Fruit fly (Drosophila melanogaster) whole organism, prepupa: ENCODE measurements around the gene brm.
A peak's percentile ranks its signal among the peaks of the same experiment; 100 is the strongest.

ENCODE experiments used
- CG10631 ChIP-seq: fragments of 200-800 bp; sonication (Bioruptor generic); optimal IDR thresholded peaks from 2 replicates; lab custom pipeline; 2016; ENCODE audit warnings: missing biosample characterization, missing genetic modification characterization
- CG10669 ChIP-seq: fragments of 200-800 bp; sonication (Bioruptor generic); optimal IDR thresholded peaks from 3 replicates; lab custom pipeline; 2018; ENCODE audit warnings: missing biosample characterization, mild to moderate bottlenecking, missing genetic modification characterization, moderate library complexity
- CG15336 ChIP-seq: fragments of 200-800 bp; sonication (Bioruptor generic); IDR thresholded peaks from 2 replicates; pipeline ENCODE4 v1.3.6; 2022; ENCODE audit warnings: missing biosample characterization, missing genetic modification characterization
- CG1621 ChIP-seq: fragments of 200-800 bp; sonication (Bioruptor generic); optimal IDR thresholded peaks from 3 replicates; lab custom pipeline; 2018; ENCODE audit warnings: missing biosample characterization, mild to moderate bottlenecking, missing genetic modification characterization
- CG16779 ChIP-seq: fragments of 200-800 bp; sonication (Bioruptor generic); optimal IDR thresholded peaks from 3 replicates; lab custom pipeline; 2017; ENCODE audit warnings: missing biosample characterization, mild to moderate bottlenecking, missing genetic modification characterization
- CG3032 ChIP-seq: fragments of 200-800 bp; optimal IDR thresholded peaks from 2 replicates; lab custom pipeline; 2019; ENCODE audit warnings: missing biosample characterization, mild to moderate bottlenecking, missing genetic modification characterization, moderate library complexity
- CG31627 ChIP-seq: fragments of 200-800 bp; sonication (Bioruptor generic); optimal IDR thresholded peaks from 3 replicates; lab custom pipeline; 2016; ENCODE audit warnings: missing biosample characterization, missing genetic modification characterization
- CG34406 ChIP-seq: fragments of 200-800 bp; sonication (Bioruptor generic); optimal IDR thresholded peaks from 3 replicates; lab custom pipeline; 2016; ENCODE audit warnings: missing biosample characterization, missing genetic modification characterization
- CG3919 ChIP-seq: fragments of 200-800 bp; sonication (Bioruptor generic); optimal IDR thresholded peaks from 3 replicates; lab custom pipeline; 2016; ENCODE audit warnings: missing biosample characterization, missing genetic modification characterization
- CG6276 ChIP-seq: fragments of 200-800 bp; sonication (Bioruptor generic); optimal IDR thresholded peaks from 2 replicates; lab custom pipeline; 2017; ENCODE audit warnings: missing biosample characterization, mild to moderate bottlenecking, missing genetic modification characterization
- CG6792 ChIP-seq: fragments of 200-800 bp; sonication (Bioruptor generic); optimal IDR thresholded peaks from 3 replicates; lab custom pipeline; 2016; ENCODE audit warnings: missing biosample characterization, missing genetic modification characterization
- CG7368 ChIP-seq: fragments of 200-800 bp; sonication (Bioruptor generic); optimal IDR thresholded peaks from 3 replicates; lab custom pipeline; 2016; ENCODE audit warnings: missing biosample characterization, missing genetic modification characterization
- CG8119 ChIP-seq: fragments of 200-800 bp; sonication (Bioruptor generic); IDR thresholded peaks from 3 replicates; pipeline ENCODE4 v1.3.6; 2022; ENCODE audit warnings: missing biosample characterization, missing genetic modification characterization
- CG8319 ChIP-seq: fragments of 200-800 bp; sonication (Bioruptor generic); optimal IDR thresholded peaks from 3 replicates; lab custom pipeline; 2016; ENCODE audit warnings: missing biosample characterization, missing genetic modification characterization
- CG8632 ChIP-seq: fragments of 200-800 bp; sonication (Bioruptor generic); optimal IDR thresholded peaks from 3 replicates; lab custom pipeline; 2016; ENCODE audit warnings: missing biosample characterization, missing genetic modification characterization
- CG9139 ChIP-seq: fragments of 200-800 bp; sonication (Bioruptor generic); optimal IDR thresholded peaks from 3 replicates; lab custom pipeline; 2017; ENCODE audit warnings: missing biosample characterization, mild to moderate bottlenecking, missing genetic modification characterization
- Eip75B ChIP-seq: fragments of 200-800 bp; sonication (Bioruptor generic); optimal IDR thresholded peaks from 3 replicates; lab custom pipeline; 2016; ENCODE audit warnings: missing biosample characterization, missing genetic modification characterization
- Eip78C ChIP-seq: fragments of 200-800 bp; sonication (Bioruptor generic); peaks from one replicate; lab custom pipeline; 2016; ENCODE audit warnings: missing biosample characterization, missing genetic modification characterization
- Eip93F ChIP-seq: fragments of 200-800 bp; sonication (Bioruptor generic); optimal IDR thresholded peaks from 2 replicates; lab custom pipeline; 2016; ENCODE audit warnings: missing biosample characterization, mild to moderate bottlenecking, missing genetic modification characterization
- Ets21C ChIP-seq: fragments of 200-800 bp; sonication (Bioruptor generic); optimal IDR thresholded peaks from 3 replicates; lab custom pipeline; 2016; ENCODE audit warnings: missing biosample characterization, missing genetic modification characterization
- Ets96B ChIP-seq: fragments of 200-800 bp; optimal IDR thresholded peaks from 2 replicates; lab custom pipeline; 2019; ENCODE audit warnings: missing biosample characterization, mild to moderate bottlenecking, missing genetic modification characterization, moderate library complexity
- Gug ChIP-seq: fragments of 200-800 bp; sonication (Bioruptor generic); IDR thresholded peaks from 2 replicates; pipeline ENCODE4 v1.3.6; 2022; ENCODE audit warnings: missing biosample characterization, missing genetic modification characterization
- Hr38 ChIP-seq: sonication (Bioruptor generic); optimal IDR thresholded peaks from 2 replicates; lab custom pipeline; 2016; ENCODE audit warnings: missing biosample characterization, missing genetic modification characterization
- Hr4 ChIP-seq: fragments of 200-800 bp; sonication (Bioruptor generic); optimal IDR thresholded peaks from 3 replicates; lab custom pipeline; 2016; ENCODE audit warnings: missing biosample characterization, missing genetic modification characterization
- Lpt ChIP-seq: fragments of 200-800 bp; sonication (Bioruptor generic); optimal IDR thresholded peaks from 3 replicates; lab custom pipeline; 2016; ENCODE audit warnings: missing biosample characterization, missing genetic modification characterization
- Met ChIP-seq: fragments of 200-800 bp; sonication (Bioruptor generic); optimal IDR thresholded peaks from 3 replicates; lab custom pipeline; 2016; ENCODE audit warnings: missing biosample characterization, missing genetic modification characterization
- OdsH ChIP-seq: fragments of 200-800 bp; sonication (Bioruptor generic); optimal IDR thresholded peaks from 3 replicates; lab custom pipeline; 2016; ENCODE audit warnings: missing biosample characterization, missing genetic modification characterization
- Smox ChIP-seq: fragments of 200-800 bp; sonication (Bioruptor generic); optimal IDR thresholded peaks from 3 replicates; lab custom pipeline; 2016; ENCODE audit warnings: missing biosample characterization, missing genetic modification characterization
- Sox102F ChIP-seq: fragments of 200-800 bp; sonication (Bioruptor generic); optimal IDR thresholded peaks from 2 replicates; lab custom pipeline; 2016; ENCODE audit warnings: missing biosample characterization, mild to moderate bottlenecking, missing genetic modification characterization
- Sox14 ChIP-seq: fragments of 200-800 bp; sonication (Bioruptor generic); optimal IDR thresholded peaks from 3 replicates; lab custom pipeline; 2016; ENCODE audit warnings: missing biosample characterization, missing genetic modification characterization
- acj6 ChIP-seq: fragments of 200-800 bp; sonication (Bioruptor generic); optimal IDR thresholded peaks from 3 replicates; lab custom pipeline; 2016; ENCODE audit warnings: missing biosample characterization, missing genetic modification characterization
- cyc ChIP-seq: fragments of 200-800 bp; sonication (Bioruptor generic); optimal IDR thresholded peaks from 3 replicates; lab custom pipeline; 2016; ENCODE audit warnings: missing biosample characterization, missing genetic modification characterization
- dac ChIP-seq: fragments of 200-800 bp; sonication (Bioruptor generic); optimal IDR thresholded peaks from 2 replicates; lab custom pipeline; 2017; ENCODE audit warnings: missing biosample characterization, mild to moderate bottlenecking, missing genetic modification characterization
- dsx ChIP-seq: fragments of 200-800 bp; optimal IDR thresholded peaks from 3 replicates; lab custom pipeline; 2019; ENCODE audit warnings: missing biosample characterization, mild to moderate bottlenecking, missing genetic modification characterization, moderate library complexity; ENCODE audit not compliant: poor library complexity, severe bottlenecking
- eg ChIP-seq: fragments of 200-800 bp; sonication (Bioruptor generic); IDR thresholded peaks from 3 replicates; pipeline ENCODE4 v1.3.6; 2022; ENCODE audit warnings: missing biosample characterization, missing genetic modification characterization
- fd59A ChIP-seq: fragments of 200-800 bp; sonication (Bioruptor generic); optimal IDR thresholded peaks from 2 replicates; lab custom pipeline; 2017; ENCODE audit warnings: missing biosample characterization, mild to moderate bottlenecking, missing genetic modification characterization, missing genetic modification reagents
- fd85E ChIP-seq: fragments of 200-800 bp; sonication (Bioruptor generic); optimal IDR thresholded peaks from 3 replicates; lab custom pipeline; 2016; ENCODE audit warnings: missing biosample characterization, missing genetic modification characterization
- fkh ChIP-seq: fragments of 200-800 bp; sonication (Bioruptor generic); optimal IDR thresholded peaks from 3 replicates; lab custom pipeline; 2017; ENCODE audit warnings: missing biosample characterization, mild to moderate bottlenecking, missing genetic modification characterization, moderate library complexity
- lz ChIP-seq: fragments of 200-800 bp; sonication (Bioruptor generic); optimal IDR thresholded peaks from 3 replicates; lab custom pipeline; 2016; ENCODE audit warnings: missing biosample characterization, missing genetic modification characterization
- pdm3 ChIP-seq: fragments of 200-800 bp; sonication (Bioruptor generic); optimal IDR thresholded peaks from 3 replicates; lab custom pipeline; 2016; ENCODE audit warnings: missing biosample characterization, missing genetic modification characterization
- salr ChIP-seq, 2 experiments: fragments of 200-800 bp; sonication (Bioruptor generic); optimal IDR thresholded peaks; 3 replicates each; lab custom pipeline; 2016 to 2018; ENCODE audit warnings: missing biosample characterization in 2 of 2, missing genetic modification characterization in 2 of 2, mild to moderate bottlenecking in 1 of 2
- spab ChIP-seq: fragments of 200-800 bp; sonication (Bioruptor generic); optimal IDR thresholded peaks from 2 replicates; lab custom pipeline; 2017; ENCODE audit warnings: missing biosample characterization, mild to moderate bottlenecking, missing genetic modification characterization, missing genetic modification reagents
- ss ChIP-seq, 2 experiments: fragments of 200-800 bp; sonication (Bioruptor generic); optimal IDR thresholded peaks; 2 replicates in 1 of 2; 3 replicates in 1 of 2; lab custom pipeline; 2017 to 2018; ENCODE audit warnings: mild to moderate bottlenecking in 2 of 2, missing biosample characterization in 2 of 2, missing genetic modification characterization in 2 of 2, moderate library complexity in 1 of 2
- svp ChIP-seq: fragments of 200-800 bp; sonication (Bioruptor generic); peaks from one replicate; lab custom pipeline; 2016; ENCODE audit warnings: missing biosample characterization, missing genetic modification characterization
- topi ChIP-seq: fragments of 200-800 bp; sonication (Bioruptor generic); optimal IDR thresholded peaks from 3 replicates; lab custom pipeline; 2016; ENCODE audit warnings: missing biosample characterization, missing genetic modification characterization
- vri ChIP-seq: fragments of 200-800 bp; sonication (Bioruptor generic); optimal IDR thresholded peaks from 3 replicates; lab custom pipeline; 2016; ENCODE audit warnings: missing biosample characterization, mild to moderate bottlenecking, missing genetic modification characterization

Gene brm

DNA sequence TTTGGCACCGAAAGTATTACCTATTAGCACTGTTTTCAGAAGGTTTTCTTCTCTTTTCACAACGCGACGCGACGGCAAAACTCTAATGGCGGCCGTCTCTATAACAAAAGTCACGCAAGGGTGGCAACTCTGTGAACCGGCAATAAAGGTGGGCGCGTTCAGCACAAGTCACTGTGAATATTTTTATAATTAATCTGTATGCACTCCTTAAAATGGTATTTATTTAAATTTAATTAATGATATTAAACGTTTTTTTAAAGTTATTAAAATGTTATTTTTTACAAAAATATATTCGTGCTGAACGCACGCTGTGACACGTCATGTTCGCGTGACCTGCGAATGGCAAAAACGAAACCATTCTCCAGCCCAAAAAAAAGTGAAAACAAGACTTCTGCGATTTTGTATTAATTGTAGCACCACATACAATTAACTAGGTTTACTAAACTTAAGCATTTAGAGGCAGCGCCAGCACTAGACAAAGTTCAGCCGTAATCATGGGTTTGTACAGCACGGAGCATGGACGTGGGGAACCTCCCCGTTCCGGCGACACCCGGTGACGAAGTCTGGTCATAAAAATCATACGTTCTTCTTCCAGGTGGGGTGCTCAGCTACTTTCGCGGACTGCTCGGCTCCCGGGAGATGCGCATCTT, at the start of gene brm, which contains the start of gene Arl1 (continued):
- TF ChIP-seq dac (GFP tag; lab: Kevin White, UChicago), result peak; percentile 98
- TF ChIP-seq acj6 (GFP tag; lab: Kevin White, UChicago), result peak; percentile 98
- TF ChIP-seq salr (GFP tag; optimal IDR thresholded peaks at IDR 0.05; lab: Kevin White, UChicago), result peak; percentile 96 to 98
- TF ChIP-seq pdm3, result peak; percentile 96
- TF ChIP-seq Smox (GFP tag; lab: Kevin White, UChicago), result peak; percentile 94
- peak; percentile 6 for TF ChIP-seq Hr38 (GFP tag; lab: Kevin White, UChicago)
- TF ChIP-seq CG7368 (GFP tag; lab: Kevin White, UChicago), result peak; percentile 94
- TF ChIP-seq CG10669, result peak; percentile 96
- TF ChIP-seq CG8632 (GFP tag; lab: Kevin White, UChicago), result peak; percentile 98

DNA sequence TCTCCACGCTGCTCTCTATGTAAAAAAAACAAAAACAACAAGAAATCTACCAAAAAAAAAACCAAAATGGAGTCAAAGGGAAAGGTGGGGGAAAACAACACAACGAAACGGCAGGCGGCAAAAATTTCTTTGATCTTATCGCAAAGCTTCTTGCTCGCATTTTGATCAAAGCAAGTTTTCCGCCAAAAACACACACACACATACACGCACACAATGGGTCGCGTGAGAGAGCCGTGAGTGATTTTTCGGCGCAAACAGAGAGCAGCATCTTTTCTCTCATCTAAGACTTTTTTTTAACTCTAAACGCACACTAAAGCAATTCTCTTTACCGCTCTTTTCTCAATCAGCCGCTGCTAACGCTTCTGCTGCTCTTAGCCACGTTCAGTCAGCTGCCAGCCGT, 46.3 kb upstream of the brm start:
- TF ChIP-seq CG15336 (GFP tag; lab: Robert Waterston, UW), result peak; percentile 29; the same call in 1 of the 2 replicates
- no peak for TF ChIP-seq CG10631
- TF ChIP-seq fkh (GFP tag; lab: Kevin White, UChicago), result peak; percentile 3

DNA sequence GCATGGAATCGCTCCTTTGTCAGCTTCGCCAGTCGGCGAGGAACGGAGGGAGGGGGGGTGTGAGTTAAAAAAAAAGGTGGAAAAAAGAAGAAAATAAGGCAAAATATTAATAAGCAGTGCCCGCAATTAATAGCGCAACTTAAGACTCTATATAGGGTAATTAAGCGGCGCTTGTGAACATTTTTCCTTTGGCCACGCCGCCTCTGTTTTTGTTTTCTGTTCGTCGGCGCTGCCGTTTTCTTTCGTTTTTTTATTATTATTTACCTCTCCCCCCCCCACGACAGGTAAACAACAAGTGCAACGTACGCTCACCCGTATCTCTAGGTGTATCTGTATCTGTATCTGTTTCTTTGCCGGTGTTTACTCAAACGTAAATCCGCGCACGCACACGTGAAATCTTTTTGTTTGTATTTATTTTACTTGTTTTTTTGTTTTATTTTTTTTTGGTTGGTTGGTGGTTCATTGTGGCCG, 44.5 kb upstream of the brm start:
- TF ChIP-seq fkh (GFP tag; lab: Kevin White, UChicago) (peak; percentile 96), Sox14 (GFP tag; lab: Kevin White, UChicago) (peak; percentile 61), spab (GFP tag; lab: Kevin White, UChicago) (peak; percentile 68), Gug (GFP tag; lab: Robert Waterston, UW) (peak; percentile 59), Hr4 (GFP tag; lab: Kevin White, UChicago) (peak; percentile 65), CG8319 (GFP tag; lab: Kevin White, UChicago) (peak; percentile 51), Ets21C (GFP tag; lab: Kevin White, UChicago) (peak; percentile 17), Eip78C (GFP tag; lab: Kevin White, UChicago) (peak; percentile 89), Eip93F (peak; percentile 2), lz (peak; percentile 52), Eip75B (GFP tag; lab: Kevin White, UChicago) (peak; percentile 77), eg (GFP tag; lab: Robert Waterston, UW) (peak; percentile 91), fd85E (no peak), pdm3 (peak; percentile 73), dsx (GFP tag; lab: Kevin White, UChicago) (peak; percentile 8), CG10631 (peak; percentile 62), Met (GFP tag; lab: Kevin White, UChicago) (peak; percentile 41), OdsH (peak; percentile 62), acj6 (GFP tag; lab: Kevin White, UChicago) (peak; percentile 58), CG3919 (GFP tag; lab: Kevin White, UChicago) (peak; percentile 70), CG3032 (peak; percentile 44), svp (GFP tag; lab: Kevin White, UChicago) (peak; percentile 82), cyc (GFP tag; lab: Kevin White, UChicago) (peak; percentile 25), CG15336 (GFP tag; lab: Robert Waterston, UW) (peak; percentile 82), CG16779 (tag; lab: Kevin White, UChicago) (peak; percentile 39), topi (peak; percentile 49), Lpt (peak; percentile 66), Sox102F (peak; percentile 2), CG31627 (GFP tag; lab: Kevin White, UChicago) (peak; percentile 58), fd59A (peak; percentile 36), ss (GFP tag; optimal IDR thresholded peaks at IDR 0.05; lab: Kevin White, UChicago) (peak; percentile 80 to 85), CG8119 (peak; percentile 80), CG1621 (peak; percentile 42), CG9139 (GFP tag; lab: Kevin White, UChicago) (peak; percentile 64), Hr38 (GFP tag; lab: Kevin White, UChicago) (no peak), CG6792 (peak; percentile 65), CG6276 (GFP tag; lab: Kevin White, UChicago) (peak; percentile 66), vri (GFP tag; lab: Kevin White, UChicago) (no peak), CG34406 (GFP tag; lab: Kevin White, UChicago) (peak; percentile 54), CG10669 (peak; percentile 64), Ets96B (tag; lab: Kevin White, UChicago) (peak; percentile 53)
